Worm (Caenorhabditis elegans) whole organism, early embryonic: ENCODE data around the gene cal-7.

Experiments
- B0310.2 ChIP-seq: sonication (generic microtip); optimal IDR thresholded peaks from 2 replicates; lab custom pipeline; 2016; ENCODE audit warnings: mild to moderate bottlenecking, missing genetic modification characterization, missing compliant biosample characterization
- aly-1 ChIP-seq: sonication (generic microtip); optimal IDR thresholded peaks from 2 replicates; lab custom pipeline; 2016; ENCODE audit warnings: missing genetic modification characterization, missing compliant biosample characterization
- ama-1 ChIP-seq: fragments of 150-350 bp; optimal IDR thresholded peaks from 2 replicates; lab custom pipeline; 2014
- ceh-36 ChIP-seq: sonication (generic microtip); optimal IDR thresholded peaks from 2 replicates; lab custom pipeline; 2016; ENCODE audit warnings: missing genetic modification characterization, inconsistent platforms, missing compliant biosample characterization
- ets-7 ChIP-seq: sonication (generic microtip); optimal IDR thresholded peaks from 2 replicates; lab custom pipeline; 2016; ENCODE audit warnings: missing genotype, missing genetic modification characterization, missing compliant biosample characterization
- flt-1 ChIP-seq: fragments of 200-800 bp; sonication (Bioruptor generic); IDR thresholded peaks from 2 replicates; pipeline ENCODE4 v1.3.6; 2022; ENCODE audit warnings: missing genetic modification characterization, missing compliant biosample characterization
- hmbx-1 ChIP-seq: sonication (generic microtip); optimal IDR thresholded peaks from 2 replicates; lab custom pipeline; 2016; ENCODE audit warnings: mild to moderate bottlenecking, missing genetic modification characterization, missing compliant biosample characterization
- hmg-4 ChIP-seq: fragments of 200-800 bp; sonication (Bioruptor generic); optimal IDR thresholded peaks from 2 replicates; lab custom pipeline; 2018; ENCODE audit warnings: mild to moderate bottlenecking, missing genetic modification characterization, missing compliant biosample characterization
- hnd-1 ChIP-seq: sonication (generic microtip); optimal IDR thresholded peaks from 2 replicates; lab custom pipeline; 2016; ENCODE audit warnings: missing genetic modification characterization, missing compliant biosample characterization
- pes-1 ChIP-seq: fragments of 200-800 bp; sonication (Bioruptor generic); IDR thresholded peaks from 2 replicates; pipeline ENCODE4 v1.3.6; 2022; ENCODE audit warnings: missing genetic modification reagents, missing genetic modification characterization, missing compliant biosample characterization
- scrt-1 ChIP-seq: fragments of 200-800 bp; sonication (Bioruptor generic); IDR thresholded peaks from 2 replicates; pipeline ENCODE4 v1.3.6; 2022; ENCODE audit warnings: missing genetic modification characterization, missing compliant biosample characterization
- tbx-37 ChIP-seq: fragments of 200-800 bp; sonication (Bioruptor generic); conservative IDR thresholded peaks from 2 replicates; pipeline ENCODE4 v1.3.6; 2022; ENCODE audit warnings: missing genetic modification reagents, missing genetic modification characterization, missing compliant biosample characterization
- tra-4 ChIP-seq: sonication (generic microtip); optimal IDR thresholded peaks from 2 replicates; lab custom pipeline; 2017; ENCODE audit warnings: missing genetic modification characterization, missing compliant biosample characterization

DNA sequence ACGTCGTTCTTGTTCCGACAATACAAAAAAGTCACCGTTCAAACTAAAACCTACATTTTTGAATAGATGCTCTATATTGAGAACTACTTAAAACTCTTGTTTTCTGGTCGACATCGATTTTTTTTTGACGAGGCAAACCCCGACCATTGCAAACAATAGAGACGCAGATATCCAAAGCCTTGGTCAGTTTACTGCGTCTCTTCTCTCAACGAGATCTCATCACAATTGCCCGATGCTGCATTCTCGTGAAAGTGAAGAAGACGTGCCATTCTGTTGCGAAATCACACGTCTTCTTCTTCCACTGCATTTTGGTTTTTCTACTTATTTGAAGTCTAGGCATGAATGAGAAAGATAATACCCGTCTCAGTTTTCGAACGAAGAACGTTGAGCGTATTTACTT lies 29.5 kb upstream of the cal-7 start:
- TF ChIP-seq tra-4 (tag; lab: Kevin White, UChicago) (no peak), tbx-37 (no peak), hmbx-1 (no peak), ama-1 (no peak), hmg-4 (no peak), ceh-36 (tag; lab: Kevin White, UChicago) (no peak), ets-7 (tag; lab: Kevin White, UChicago) (no peak), aly-1 (tag; lab: Kevin White, UChicago) (no peak), scrt-1 (GFP tag; lab: Robert Waterston, UW) (no peak), pes-1 (GFP tag; lab: Robert Waterston, UW) (no peak), hnd-1 (no peak), flt-1 (no peak), B0310.2 (tag; lab: Kevin White, UChicago) (no peak)
